Fruit fly (Drosophila melanogaster) whole organism, pupa: Measurements from ENCODE around the gene CG14302.

Experiments
- CG10348 ChIP-seq: fragments of 200-800 bp; sonication (Bioruptor generic); IDR thresholded peaks from 2 replicates; pipeline ENCODE4 v1.3.6; 2022; ENCODE audit warnings: missing biosample characterization, missing genetic modification characterization
- CG13204 ChIP-seq: fragments of 200-800 bp; sonication (Bioruptor generic); optimal IDR thresholded peaks from 2 replicates; lab custom pipeline; 2018; ENCODE audit warnings: missing biosample characterization, mild to moderate bottlenecking, missing genetic modification characterization, moderate library complexity
- CG17806 ChIP-seq: fragments of 200-800 bp; sonication (Bioruptor generic); optimal IDR thresholded peaks from 2 replicates; lab custom pipeline; 2018; ENCODE audit warnings: missing biosample characterization, mild to moderate bottlenecking, missing genetic modification characterization, moderate library complexity
- CG32121 ChIP-seq: fragments of 200-800 bp; sonication (Bioruptor generic); IDR thresholded peaks from 2 replicates; pipeline ENCODE4 v1.3.6; 2022; ENCODE audit warnings: missing biosample characterization, missing genetic modification characterization
- CG34367 ChIP-seq: fragments of 200-800 bp; sonication (Bioruptor generic); optimal IDR thresholded peaks from 2 replicates; lab custom pipeline; 2018; ENCODE audit warnings: missing biosample characterization, mild to moderate bottlenecking, missing genetic modification characterization
- CG4496 ChIP-seq: fragments of 200-800 bp; sonication (Bioruptor generic); IDR thresholded peaks from 3 replicates; pipeline ENCODE4 v1.3.6; 2022; ENCODE audit warnings: missing biosample characterization, missing genetic modification characterization
- CG8301 ChIP-seq: fragments of 200-800 bp; sonication (Bioruptor generic); optimal IDR thresholded peaks from 2 replicates; lab custom pipeline; 2018; ENCODE audit warnings: missing biosample characterization, mild to moderate bottlenecking, missing genetic modification characterization
- EcR ChIP-seq: fragments of 200-800 bp; sonication (Bioruptor generic); optimal IDR thresholded peaks from 3 replicates; lab custom pipeline; 2019; ENCODE audit warnings: missing biosample characterization, missing genetic modification characterization, mild to moderate bottlenecking, moderate library complexity, missing genetic modification reagents
- Pif1A ChIP-seq: fragments of 200-800 bp; sonication (Bioruptor generic); optimal IDR thresholded peaks from 3 replicates; lab custom pipeline; 2016; ENCODE audit warnings: missing biosample characterization, missing genetic modification characterization
- Snoo ChIP-seq: fragments of 200-800 bp; sonication (Bioruptor generic); optimal IDR thresholded peaks from 3 replicates; lab custom pipeline; 2017; ENCODE audit warnings: missing biosample characterization, mild to moderate bottlenecking, missing genetic modification characterization, inconsistent platforms
- fd96Ca ChIP-seq: fragments of 200-800 bp; sonication (Bioruptor generic); IDR thresholded peaks from 3 replicates; pipeline ENCODE4 v1.3.6; 2022; ENCODE audit warnings: missing biosample characterization, missing genetic modification characterization
- gl ChIP-seq: fragments of 200-800 bp; sonication (Bioruptor generic); optimal IDR thresholded peaks from 2 replicates; lab custom pipeline; 2018; ENCODE audit warnings: missing biosample characterization, mild to moderate bottlenecking, missing genetic modification characterization
- rn ChIP-seq: fragments of 200-800 bp; sonication (Bioruptor generic); IDR thresholded peaks from 2 replicates; pipeline ENCODE4 v1.3.6; 2022; ENCODE audit warnings: missing biosample characterization, missing genetic modification characterization

- TF ChIP-seq Snoo (tag; lab: Kevin White, UChicago) (no peak), CG32121 (GFP tag; lab: Robert Waterston, UW) (no peak), CG34367 (tag; lab: Kevin White, UChicago) (no peak), CG13204 (GFP tag; lab: Kevin White, UChicago) (no peak), CG17806 (no peak), EcR (GFP tag; lab: Kevin White, UChicago) (no peak), fd96Ca (GFP tag; lab: Robert Waterston, UW) (no peak), rn (no peak), gl (tag; lab: Kevin White, UChicago) (no peak), CG10348 (GFP tag; lab: Robert Waterston, UW) (no peak), CG8301 (tag; lab: Kevin White, UChicago) (no peak), CG4496 (GFP tag; lab: Robert Waterston, UW) (no peak), Pif1A (no peak)
Observed at dm6 chr3R:18731241-18731640, 1.2 kb upstream of the CG14302 start.
